Worm (Caenorhabditis elegans): ENCODE measurements around the gene ZK632.10.

The ZK632.10 gene

ce11 chrIII:9867352-9867751 lies 39.8 kb upstream of the ZK632.10 start:
- TF ChIP-seq ces-1 (GFP tag; optimal IDR thresholded peaks at IDR 0.05) = peak; percentile 94
- no peak for TF ChIP-seq hlh-1 (tag; optimal IDR thresholded peaks at IDR 0.05)

ce11 chrIII:9862469-9862868 lies 34.9 kb upstream of the ZK632.10 start:
- peak; percentile 69 for TF ChIP-seq lsy-2 (tag; optimal IDR thresholded peaks at IDR 0.05)
- TF ChIP-seq zip-8 (tag; optimal IDR thresholded peaks at IDR 0.05) = no peak

ce11 chrIII:9861470-9862342 lies 34.2 kb upstream of the ZK632.10 start:
- peak; percentile 85 for TF ChIP-seq ceh-43 (GFP tag; optimal IDR thresholded peaks at IDR 0.05)
- no peak for TF ChIP-seq lsy-2 (tag; optimal IDR thresholded peaks at IDR 0.05)
- peak; percentile 56 for TF ChIP-seq ham-2 (GFP tag; optimal IDR thresholded peaks at IDR 0.05)
- TF ChIP-seq pha-4 (tag; optimal IDR thresholded peaks at IDR 0.05) = peak; percentile 36
- peak; percentile 45 for TF ChIP-seq ces-1 (GFP tag; optimal IDR thresholded peaks at IDR 0.05)
- no peak for TF ChIP-seq nhr-2 (tag; optimal IDR thresholded peaks at IDR 0.05)
- TF ChIP-seq unc-39 (tag; optimal IDR thresholded peaks at IDR 0.05) = no peak
- TF ChIP-seq bed-3 (GFP tag; optimal IDR thresholded peaks at IDR 0.05) = peak; percentile 80
- no peak for TF ChIP-seq zip-8 (tag; optimal IDR thresholded peaks at IDR 0.05)
- TF ChIP-seq elt-1 (tag; optimal IDR thresholded peaks at IDR 0.05; ENCODE audit: borderline replicate concordance, insufficient read depth) = no peak
- TF ChIP-seq cnd-1 (tag; optimal IDR thresholded peaks at IDR 0.05) = peak; percentile 89
- TF ChIP-seq ztf-11 (tag; optimal IDR thresholded peaks at IDR 0.05) = no peak
- TF ChIP-seq nhr-28 (tag; optimal IDR thresholded peaks at IDR 0.05) = peak; percentile 28
- peak; percentile 90 for TF ChIP-seq sptf-1 (tag; optimal IDR thresholded peaks at IDR 0.05)
- peak; percentile 26 for TF ChIP-seq hlh-1 (tag; optimal IDR thresholded peaks at IDR 0.05)
- peak; percentile 89 for TF ChIP-seq lin-32 (GFP tag; optimal IDR thresholded peaks at IDR 0.05)
- peak; percentile 65 for TF ChIP-seq flh-1 (GFP tag; optimal IDR thresholded peaks at IDR 0.05)
- peak; percentile 94 for TF ChIP-seq mls-2 (tag; optimal IDR thresholded peaks at IDR 0.05)
- peak; percentile 82 for TF ChIP-seq unc-120 (tag; optimal IDR thresholded peaks at IDR 0.05; ENCODE audit: poor library complexity, severe bottlenecking)
- peak; percentile 23 for TF ChIP-seq lin-13 (tag; optimal IDR thresholded peaks at IDR 0.05)
- peak; percentile 63 for TF ChIP-seq tbx-8 (GFP tag; optimal IDR thresholded peaks at IDR 0.05)
- TF ChIP-seq drap-1 (GFP tag; optimal IDR thresholded peaks at IDR 0.05) = peak; percentile 93
- TF ChIP-seq ceh-39 (tag; optimal IDR thresholded peaks at IDR 0.05) = no peak
- no peak for TF ChIP-seq nhr-12 (tag; optimal IDR thresholded peaks at IDR 0.05)
- peak; percentile 32 for TF ChIP-seq unc-62 (GFP tag; optimal IDR thresholded peaks at IDR 0.05)
- peak; percentile 71 for TF ChIP-seq sem-2 (GFP tag; optimal IDR thresholded peaks at IDR 0.05)
- no peak for TF ChIP-seq mab-5 (tag; optimal IDR thresholded peaks at IDR 0.05)
- TF ChIP-seq nhr-237 (tag; optimal IDR thresholded peaks at IDR 0.05) = no peak
- TF ChIP-seq ceh-83 (GFP tag; optimal IDR thresholded peaks at IDR 0.05) = peak; percentile 84
- TF ChIP-seq elt-3 (tag; optimal IDR thresholded peaks at IDR 0.05) = no peak
- TF ChIP-seq blmp-1 (tag; optimal IDR thresholded peaks at IDR 0.05) = no peak
- no peak for TF ChIP-seq nhr-76 (tag; optimal IDR thresholded peaks at IDR 0.05)
- TF ChIP-seq snpc-4 (tag; optimal IDR thresholded peaks at IDR 0.05) = no peak
- TF ChIP-seq M03D4.4 (tag; optimal IDR thresholded peaks at IDR 0.05) = peak; percentile 83
- peak; percentile 53 for TF ChIP-seq mep-1 (tag; optimal IDR thresholded peaks at IDR 0.05)

- TF ChIP-seq ces-1 (GFP tag; optimal IDR thresholded peaks at IDR 0.05) (peak; percentile 62), lsy-2 (tag; optimal IDR thresholded peaks at IDR 0.05) (no peak)
These were observed 32.8 kb upstream of the ZK632.10 start, which contains the start of gene twk-48 for ce11 chrIII:9860201-9860780. Gene twk-48, plus strand, starts transcription at chrIII:9860730.

Measured in whole organism, mixed stage, embryonic.